Worm (Caenorhabditis elegans) whole organism, L4 larva: ENCODE measurements around the gene T07C12.10.

Experiments
- F10B5.3 ChIP-seq: sonication (generic microtip); optimal IDR thresholded peaks from 2 replicates; lab custom pipeline; 2016; ENCODE audit warnings: mild to moderate bottlenecking, missing genetic modification characterization, missing compliant biosample characterization
- F49E8.2 ChIP-seq: sonication (generic microtip); optimal IDR thresholded peaks from 2 replicates; lab custom pipeline; 2016; ENCODE audit warnings: missing compliant biosample characterization, mild to moderate bottlenecking, missing genetic modification characterization, borderline replicate concordance
- T26A8.4 ChIP-seq: fragments of 200-800 bp; sonication (Bioruptor generic); IDR thresholded peaks from 2 replicates; pipeline ENCODE4 v1.3.6; 2022; ENCODE audit warnings: missing genetic modification characterization, missing compliant biosample characterization
- ZK337.2 ChIP-seq: fragments of 200-800 bp; sonication (Bioruptor generic); IDR thresholded peaks from 2 replicates; pipeline ENCODE4 v1.3.6; 2022; ENCODE audit warnings: missing genetic modification reagents, missing genetic modification characterization, missing compliant biosample characterization
- aha-1 ChIP-seq: fragments of 150-350 bp; peaks from one replicate; lab custom pipeline; 2014; ENCODE audit warnings: missing biosample characterization, missing genetic modification characterization
- ceh-28 ChIP-seq: fragments of 150-350 bp; optimal IDR thresholded peaks from 2 replicates; lab custom pipeline; 2014; ENCODE audit warnings: missing biosample characterization, missing genetic modification reagents, missing genetic modification characterization
- cey-2 ChIP-seq: sonication (generic microtip); optimal IDR thresholded peaks from 3 replicates; lab custom pipeline; 2017; ENCODE audit warnings: missing genetic modification characterization, mild to moderate bottlenecking, missing compliant biosample characterization, antibody characterized with exemption, borderline replicate concordance; ENCODE audit not compliant: insufficient read depth
- ctbp-1 ChIP-seq: fragments of 200-800 bp; sonication (Bioruptor generic); IDR thresholded peaks from 2 replicates; pipeline ENCODE4 v1.3.6; 2022; ENCODE audit warnings: missing genetic modification reagents, missing genetic modification characterization, missing compliant biosample characterization
- daf-8 ChIP-seq: fragments of 200-800 bp; sonication (Bioruptor generic); IDR thresholded peaks from 2 replicates; pipeline ENCODE4 v1.3.6; 2022; ENCODE audit warnings: missing genetic modification characterization, missing compliant biosample characterization
- dmd-9 ChIP-seq: fragments of 200-800 bp; sonication (Bioruptor generic); IDR thresholded peaks from 2 replicates; pipeline ENCODE4 v1.3.6; 2022; ENCODE audit warnings: missing genetic modification reagents, missing genetic modification characterization, missing compliant biosample characterization
- fkh-10 ChIP-seq: fragments of 150-350 bp; optimal IDR thresholded peaks from 2 replicates; lab custom pipeline; 2014; ENCODE audit warnings: missing biosample characterization, missing genetic modification reagents, missing genetic modification characterization
- hmg-1.1 ChIP-seq: fragments of 200-800 bp; sonication (Bioruptor generic); IDR thresholded peaks from 2 replicates; pipeline ENCODE4 v1.3.6; 2022; ENCODE audit warnings: missing genetic modification reagents, missing genetic modification characterization, missing compliant biosample characterization
- lin-1 ChIP-seq: fragments of 200-800 bp; sonication (Bioruptor generic); IDR thresholded peaks from 2 replicates; pipeline ENCODE4 v1.3.6; 2022; ENCODE audit warnings: missing genetic modification reagents, missing genetic modification characterization, missing compliant biosample characterization
- lin-13 ChIP-seq: fragments of 150-350 bp; optimal IDR thresholded peaks from 2 replicates; lab custom pipeline; 2014; ENCODE audit warnings: missing biosample characterization, missing genetic modification reagents, missing genetic modification characterization
- lin-38 ChIP-seq: fragments of 200-800 bp; sonication (Bioruptor generic); IDR thresholded peaks from 2 replicates; pipeline ENCODE4 v1.3.6; 2022; ENCODE audit warnings: missing genetic modification reagents, missing genetic modification characterization, missing compliant biosample characterization
- lin-39 ChIP-seq: fragments of 150-350 bp; optimal IDR thresholded peaks from 2 replicates; lab custom pipeline; 2014; ENCODE audit warnings: missing biosample characterization, missing genetic modification reagents, missing genetic modification characterization
- lsy-2 ChIP-seq, 2 experiments: fragments of 150-350 bp in 1 of 2; sonication (generic microtip) in 1 of 2; optimal IDR thresholded peaks; 2 replicates each; lab custom pipeline; 2014 to 2017; ENCODE audit warnings: missing biosample characterization in 2 of 2, missing genetic modification characterization in 2 of 2
- madf-5 ChIP-seq, 2 experiments: fragments of 200-800 bp; sonication (Bioruptor generic); IDR thresholded peaks; 2 replicates each; pipeline ENCODE4 v1.3.6; 2022; ENCODE audit warnings: missing compliant biosample characterization in 2 of 2, missing genetic modification characterization in 2 of 2
- mxl-2 ChIP-seq: fragments of 200-800 bp; sonication (Bioruptor generic); conservative IDR thresholded peaks from 2 replicates; pipeline ENCODE4 v1.3.6; 2022; ENCODE audit warnings: missing genetic modification reagents, missing genetic modification characterization, missing compliant biosample characterization
- nhr-10 ChIP-seq: fragments of 150-350 bp; optimal IDR thresholded peaks from 2 replicates; lab custom pipeline; 2014; ENCODE audit warnings: missing biosample characterization, missing genetic modification characterization
- nhr-111 ChIP-seq: fragments of 200-800 bp; sonication (Bioruptor generic); optimal IDR thresholded peaks from 2 replicates; lab custom pipeline; 2018; ENCODE audit warnings: mild to moderate bottlenecking, missing genetic modification characterization, missing compliant biosample characterization
- nhr-28 ChIP-seq: fragments of 150-350 bp; optimal IDR thresholded peaks from 2 replicates; lab custom pipeline; 2014; ENCODE audit warnings: missing biosample characterization, missing genetic modification characterization
- pha-4 ChIP-seq, 2 experiments: fragments of 150-350 bp in 1 of 2; fragments of 200-800 bp in 1 of 2; sonication (Bioruptor generic) in 1 of 2; IDR thresholded peaks in 1 of 2; optimal IDR thresholded peaks in 1 of 2; 2 replicates each; pipeline versions ENCODE4 v1.3.6 to Lab custom; 2014 to 2022; ENCODE audit warnings: missing genetic modification characterization in 2 of 2, missing genetic modification reagents in 2 of 2, missing biosample characterization in 1 of 2, missing compliant biosample characterization in 1 of 2
- rbr-2 ChIP-seq: sonication (generic microtip); optimal IDR thresholded peaks from 2 replicates; lab custom pipeline; 2016; ENCODE audit warnings: missing genotype, missing genetic modification characterization, missing compliant biosample characterization
- set-16 ChIP-seq: fragments of 200-800 bp; sonication (Bioruptor generic); IDR thresholded peaks from 2 replicates; pipeline ENCODE4 v1.3.6; 2022; ENCODE audit warnings: missing genetic modification reagents, missing genetic modification characterization, missing compliant biosample characterization
- snpc-1.2 ChIP-seq: fragments of 200-800 bp; sonication (Bioruptor generic); IDR thresholded peaks from 2 replicates; pipeline ENCODE4 v1.3.6; 2022; ENCODE audit warnings: missing genetic modification reagents, missing genetic modification characterization, missing compliant biosample characterization
- tra-1 ChIP-seq: fragments of 200-800 bp; sonication (Bioruptor generic); IDR thresholded peaks from 2 replicates; pipeline ENCODE4 v1.3.6; 2022; ENCODE audit warnings: missing genetic modification reagents, missing genetic modification characterization, missing compliant biosample characterization
- unc-39 ChIP-seq: sonication (generic microtip); optimal IDR thresholded peaks from 2 replicates; lab custom pipeline; 2017; ENCODE audit warnings: missing biosample characterization, missing genetic modification characterization
- unc-62 ChIP-seq, 3 experiments: fragments of 150-350 bp in 1 of 3; sonication (generic microtip); optimal IDR thresholded peaks in 2 of 3; peaks in 1 of 3; 1 replicate in 1 of 3; 2 replicates in 2 of 3; lab custom pipeline; 2014 to 2017; ENCODE audit warnings: missing biosample characterization in 3 of 3, missing genetic modification characterization in 3 of 3, missing genetic modification reagents in 3 of 3, missing genotype in 1 of 3
- zag-1 ChIP-seq: fragments of 150-350 bp; optimal IDR thresholded peaks from 2 replicates; lab custom pipeline; 2014; ENCODE audit warnings: missing biosample characterization, missing genetic modification characterization
- zfp-3 ChIP-seq: fragments of 200-800 bp; sonication (Bioruptor generic); conservative IDR thresholded peaks from 2 replicates; pipeline ENCODE4 v1.3.6; 2022; ENCODE audit warnings: missing genetic modification reagents, missing genetic modification characterization, missing compliant biosample characterization
- zip-11 ChIP-seq: fragments of 200-800 bp; sonication (Bioruptor generic); IDR thresholded peaks from 2 replicates; pipeline ENCODE4 v1.3.6; 2022; ENCODE audit warnings: missing genetic modification characterization, missing compliant biosample characterization
- zip-2 ChIP-seq: fragments of 150-350 bp; optimal IDR thresholded peaks from 2 replicates; lab custom pipeline; 2014; ENCODE audit warnings: missing biosample characterization, missing genetic modification characterization

The T07C12.10 gene

DNA sequence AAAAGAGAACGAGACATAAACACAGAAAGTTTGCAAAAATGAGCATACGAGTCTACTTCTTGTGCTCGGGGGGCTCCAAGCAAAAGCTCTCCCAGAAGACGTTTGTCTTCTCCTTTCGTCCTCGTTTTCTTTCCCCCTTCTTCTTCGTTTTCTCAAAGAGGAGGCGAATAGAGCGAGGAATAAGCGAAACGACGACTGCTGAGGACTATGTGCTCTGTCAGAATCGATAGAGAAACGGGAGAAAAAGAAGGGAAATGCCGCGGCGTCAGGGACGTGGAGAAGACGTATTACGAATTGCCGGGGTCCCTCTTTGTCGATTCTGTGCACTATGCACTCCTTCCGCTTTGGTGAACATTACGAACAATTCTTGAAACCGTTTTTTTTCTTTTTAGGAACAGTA is 18.1 kb upstream of the T07C12.10 start (continued):
- TF ChIP-seq T26A8.4 (GFP tag; lab: Robert Waterston, UW) (no peak), cey-2 (tag; lab: Kevin White, UChicago) (no peak), unc-62 (GFP tag; optimal IDR thresholded peaks at IDR 0.05 in 1 of 2; lab: Kevin White, UChicago) (no peak), unc-62 (tag; optimal IDR thresholded peaks at IDR 0.05; lab: Kevin White, UChicago) (no peak), pha-4 (GFP tag; IDR thresholded peaks at IDR 0.05; lab: Robert Waterston, UW) (0 out of 2 replicates have a peak, but pooled peaks have one; percentile 21), pha-4 (tag; optimal IDR thresholded peaks at IDR 0.05; lab: Kevin White, UChicago) (no peak), zip-11 (no peak)

ce11 chrV:9977211-9977610 is 16.9 kb upstream of the T07C12.10 start:
- TF ChIP-seq F49E8.2 (tag; lab: Kevin White, UChicago): no peak
- no peak for TF ChIP-seq lin-39 (tag; lab: Kevin White, UChicago)
- no peak for TF ChIP-seq lin-38 (GFP tag; lab: Robert Waterston, UW)
- no peak for TF ChIP-seq aha-1
- no peak for TF ChIP-seq lin-13 (GFP tag; lab: Kevin White, UChicago)
- TF ChIP-seq zip-2 (tag; lab: Kevin White, UChicago): no peak
- no peak for TF ChIP-seq dmd-9
- no peak for TF ChIP-seq zag-1 (tag; lab: Kevin White, UChicago)

ce11 chrV:9976138-9976537 is 15.9 kb upstream of the T07C12.10 start, which contains the start of gene unc-41:
unc-41 (minus strand) TSS chrV:9976238.
- TF ChIP-seq ZK337.2 (GFP tag; lab: Robert Waterston, UW) (no peak), dmd-9 (no peak), tra-1 (GFP tag; lab: Robert Waterston, UW) (no peak), lin-1 (no peak)
- TF ChIP-seq, all 104 proteins: peak for 0

ce11 chrV:9974264-9974663 is 14.0 kb upstream of the T07C12.10 start:
- TF ChIP-seq mxl-2 (GFP tag; lab: Robert Waterston, UW): no peak
- TF ChIP-seq nhr-10: no peak
- no peak for TF ChIP-seq unc-39 (tag; lab: Kevin White, UChicago)
- TF ChIP-seq daf-8 (GFP tag; lab: Robert Waterston, UW): no peak
- no peak for TF ChIP-seq cey-2 (tag; lab: Kevin White, UChicago)
- TF ChIP-seq fkh-10 (GFP tag; lab: Kevin White, UChicago): peak; percentile 87
- TF ChIP-seq madf-5 (GFP tag; IDR thresholded peaks at IDR 0.05; lab: Robert Waterston, UW): no peak
- 0 out of 2 replicates have a peak, but pooled peaks have one; percentile 6 for TF ChIP-seq set-16
- no peak for TF ChIP-seq zfp-3 (GFP tag; lab: Robert Waterston, UW)
- peak in 1 of 2 experiments; percentile 30 for TF ChIP-seq lsy-2 (tag; optimal IDR thresholded peaks at IDR 0.05; lab: Kevin White, UChicago)
- 0 out of 2 replicates have a peak, but pooled peaks have one; percentile 37 for TF ChIP-seq ctbp-1 (GFP tag; lab: Robert Waterston, UW)
- no peak for TF ChIP-seq nhr-111 (GFP tag; lab: Kevin White, UChicago)
- no peak for TF ChIP-seq snpc-1.2 (GFP tag; lab: Robert Waterston, UW)
- peak in 1 of 2 experiments; percentile 91 for TF ChIP-seq unc-62 (GFP tag; optimal IDR thresholded peaks at IDR 0.05 in 1 of 2; lab: Kevin White, UChicago)
- no peak for TF ChIP-seq unc-62 (tag; optimal IDR thresholded peaks at IDR 0.05; lab: Kevin White, UChicago)
- TF ChIP-seq F10B5.3 (tag; lab: Kevin White, UChicago): no peak
- 0 out of 2 replicates have a peak, but pooled peaks have one; percentile 26 for TF ChIP-seq hmg-1.1 (GFP tag; lab: Robert Waterston, UW)
- TF ChIP-seq rbr-2 (tag; lab: Kevin White, UChicago): peak; percentile 25
- TF ChIP-seq nhr-28 (tag; lab: Kevin White, UChicago): no peak
- TF ChIP-seq ceh-28 (tag; lab: Kevin White, UChicago): no peak
